Fruit fly (Drosophila melanogaster): ENCODE measurements around the gene CG13005.
A peak's percentile ranks its signal among the peaks of the same experiment; 100 is the strongest.

The CG13005 gene

dm6 chrX:16757645-16758044 is 45.8 kb upstream of the CG13005 start:
- TF ChIP-seq Atf6 (GFP tag; IDR thresholded peaks at IDR 0.05) (no peak), CG5245 (GFP tag; optimal IDR thresholded peaks at IDR 0.05) (no peak), Blimp-1 (GFP tag; optimal IDR thresholded peaks at IDR 0.05) (peak; percentile 9), Pdp1 (GFP tag; optimal IDR thresholded peaks at IDR 0.05) (peak in 1 of 2 experiments; percentile 33), CG8290 (GFP tag; optimal IDR thresholded peaks at IDR 0.05) (peak; percentile 59), CG8290 (tag; optimal IDR thresholded peaks at IDR 0.05) (no peak), row (GFP tag; IDR thresholded peaks at IDR 0.05) (peak; percentile 20; the same call in 1 of the 3 replicates), CG17612 (GFP tag; IDR thresholded peaks at IDR 0.05) (peak; percentile 86)

dm6 chrX:16760542-16760941 is 42.9 kb upstream of the CG13005 start:
- TF ChIP-seq CG4617 (GFP tag; optimal IDR thresholded peaks at IDR 0.05; ENCODE audit: borderline replicate concordance): no peak
- peak; percentile 73 for TF ChIP-seq D19A (tag; optimal IDR thresholded peaks at IDR 0.05)
- TF ChIP-seq pros (GFP tag; optimal IDR thresholded peaks at IDR 0.05): no peak

DNA sequence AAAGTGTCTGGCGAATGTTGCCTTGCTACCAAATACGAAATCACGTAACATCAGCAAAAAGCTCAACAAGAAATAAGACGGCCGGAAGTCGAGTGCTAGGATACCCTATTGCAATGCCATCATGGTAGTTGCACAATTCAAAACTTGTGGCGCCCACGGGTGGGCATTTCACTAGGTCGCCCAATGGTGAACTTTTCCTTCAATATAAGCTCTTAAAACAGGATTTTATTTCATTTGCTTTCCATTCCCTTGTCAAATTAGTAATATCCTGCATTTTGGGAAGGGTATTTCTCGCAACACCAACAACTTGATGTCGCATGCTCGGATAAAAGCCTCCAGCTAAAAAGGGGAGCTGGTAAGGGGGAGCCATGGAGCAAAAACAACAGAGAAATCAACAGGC is 41.9 kb upstream of the CG13005 start:
- TF ChIP-seq CG2202 (tag; optimal IDR thresholded peaks at IDR 0.05) (no peak), lbe (GFP tag; optimal IDR thresholded peaks at IDR 0.05) (peak; percentile 43), HLH3B (GFP tag; IDR thresholded peaks at IDR 0.05) (no peak), CG4404 (GFP tag; IDR thresholded peaks at IDR 0.05) (no peak), sens (GFP tag) (peak; percentile 34), ftz-f1 (GFP tag; optimal IDR thresholded peaks at IDR 0.05) (no peak), h (optimal IDR thresholded peaks at IDR 0.05) (no peak), Ptx1 (GFP tag; IDR thresholded peaks at IDR 0.05) (peak; percentile 12; the same call in 1 of the 2 replicates), Drgx (GFP tag; IDR thresholded peaks at IDR 0.05) (peak; percentile 61), esg (GFP tag; conservative IDR thresholded peaks at IDR 0.05) (no peak), CoRest (tag; optimal IDR thresholded peaks at IDR 0.05) (no peak), kni (GFP tag; optimal IDR thresholded peaks at IDR 0.05) (no peak), row (GFP tag; IDR thresholded peaks at IDR 0.05) (0 out of 3 replicates have a peak, but pooled peaks have one; percentile 11), D19A (tag; optimal IDR thresholded peaks at IDR 0.05) (peak; percentile 63), ase (GFP tag; IDR thresholded peaks at IDR 0.05) (0 out of 3 replicates have a peak, but pooled peaks have one; percentile 17), CG12219 (GFP tag; optimal IDR thresholded peaks at IDR 0.05) (no peak)

DNA sequence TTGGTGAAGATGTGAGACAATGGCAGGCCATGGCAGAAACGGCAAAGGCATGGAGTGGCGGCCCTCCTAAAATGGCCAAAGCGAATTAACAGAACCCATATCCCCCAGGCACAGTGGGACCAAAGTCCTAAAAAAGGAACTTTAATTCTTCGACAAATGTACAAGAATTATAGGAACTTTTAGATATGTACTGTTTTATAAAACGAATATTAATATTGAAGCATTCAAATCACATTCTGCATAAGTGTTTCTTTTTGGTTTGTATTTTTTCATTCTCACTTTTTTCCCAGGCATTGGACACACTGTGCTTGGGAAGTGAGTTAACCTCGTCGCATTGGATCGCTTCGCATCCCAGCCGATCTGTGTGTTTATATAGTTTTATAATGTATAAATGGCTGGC is 38.5 kb upstream of the CG13005 start:
- no peak for TF ChIP-seq chm (GFP tag; IDR thresholded peaks at IDR 0.05)
- 0 out of 2 replicates have a peak, but pooled peaks have one; percentile 38 for TF ChIP-seq Ptx1 (GFP tag; IDR thresholded peaks at IDR 0.05)
- no peak for TF ChIP-seq CG12236 (GFP tag; optimal IDR thresholded peaks at IDR 0.05)
- 0 out of 2 replicates have a peak, but pooled peaks have one; percentile 21 for TF ChIP-seq Ada2b (GFP tag; IDR thresholded peaks at IDR 0.05)
- peak; percentile 15 for TF ChIP-seq CG2712 (tag; optimal IDR thresholded peaks at IDR 0.05)
- TF ChIP-seq CG7963 (GFP tag; IDR thresholded peaks at IDR 0.05; ENCODE audit: partially characterized antibody): no peak
- TF ChIP-seq Hr39 (optimal IDR thresholded peaks at IDR 0.05): no peak
- TF ChIP-seq grau (tag; optimal IDR thresholded peaks at IDR 0.05): peak; percentile 3
- TF ChIP-seq Dref (GFP tag; IDR thresholded peaks at IDR 0.05): no peak
- TF ChIP-seq CG18262 (tag; optimal IDR thresholded peaks at IDR 0.05): peak; percentile 6
- no peak for TF ChIP-seq ranshi (GFP tag; IDR thresholded peaks at IDR 0.05)
- peak; percentile 32; the same call in 1 of the 2 replicates for TF ChIP-seq Drgx (GFP tag; IDR thresholded peaks at IDR 0.05)
- no peak for TF ChIP-seq tup (GFP tag; optimal IDR thresholded peaks at IDR 0.05)
- TF ChIP-seq Hand (GFP tag; optimal IDR thresholded peaks at IDR 0.05): no peak
- peak; percentile 12 for TF ChIP-seq gem (tag; optimal IDR thresholded peaks at IDR 0.05)
- TF ChIP-seq sens (GFP tag): peak; percentile 76
- no peak for TF ChIP-seq trem (tag; optimal IDR thresholded peaks at IDR 0.05)
- peak; percentile 26; the same call in 1 of the 3 replicates for TF ChIP-seq dysf (GFP tag; IDR thresholded peaks at IDR 0.05)
- peak; percentile 35; the same call in 1 of the 2 replicates for TF ChIP-seq CG31441 (GFP tag; IDR thresholded peaks at IDR 0.05)
- 0 out of 3 replicates have a peak, but pooled peaks have one; percentile 14 for TF ChIP-seq row (GFP tag; IDR thresholded peaks at IDR 0.05)
- peak; percentile 14 for TF ChIP-seq CG11504 (tag; optimal IDR thresholded peaks at IDR 0.05)
- TF ChIP-seq Med (GFP tag): peak; percentile 80
- no peak for TF ChIP-seq ind (GFP tag; optimal IDR thresholded peaks at IDR 0.05)
- TF ChIP-seq zfh1 (GFP tag; IDR thresholded peaks at IDR 0.05): 0 out of 3 replicates have a peak, but pooled peaks have one; percentile 13
- no peak for TF ChIP-seq CG17328 (GFP tag; IDR thresholded peaks at IDR 0.05)
- no peak for TF ChIP-seq CG18764 (GFP tag; optimal IDR thresholded peaks at IDR 0.05)

Measured in whole organism, embryonic.